Worm (Caenorhabditis elegans): ENCODE results near the gene C03B1.14.

C03B1.14 gene

ce11 chrX:6341513-6341912 lies 19.0 kb downstream of the C03B1.14 start, which contains the start of gene C03B1.7:
C03B1.7 (plus strand) TSS chrX:6341813.
- TF ChIP-seq tlf-1 (GFP tag; optimal IDR thresholded peaks at IDR 0.05), result no peak
- TF ChIP-seq F55B11.4 (tag; optimal IDR thresholded peaks at IDR 0.05; ENCODE audit: borderline replicate concordance, insufficient read depth), result no peak
- TF ChIP-seq attf-6 (GFP tag; IDR thresholded peaks at IDR 0.05), result no peak
- TF ChIP-seq Y79H2A.3 (GFP tag; conservative IDR thresholded peaks at IDR 0.05), result no peak
- no peak for TF ChIP-seq ztf-25 (GFP tag; IDR thresholded peaks at IDR 0.05)

ce11 chrX:6338446-6338845 lies 22.1 kb downstream of the C03B1.14 start:
- TF ChIP-seq Y56A3A.18 (GFP tag; IDR thresholded peaks at IDR 0.05) (no peak), ztf-22 (GFP tag; optimal IDR thresholded peaks at IDR 0.05) (peak; percentile 38), ceh-100 (GFP tag; IDR thresholded peaks at IDR 0.05) (no peak), hmg-1.2 (GFP tag; IDR thresholded peaks at IDR 0.05) (no peak), T07F8.4 (tag; optimal IDR thresholded peaks at IDR 0.05) (no peak), zfh-2 (GFP tag; conservative IDR thresholded peaks at IDR 0.05) (no peak), lin-40 (tag; optimal IDR thresholded peaks at IDR 0.05) (no peak), nhr-27 (tag; optimal IDR thresholded peaks at IDR 0.05) (no peak), let-607 (tag; optimal IDR thresholded peaks at IDR 0.05) (peak in 1 of 2 experiments; percentile 9), B0019.2 (GFP tag; conservative IDR thresholded peaks at IDR 0.05) (no peak), F55B11.4 (tag; optimal IDR thresholded peaks at IDR 0.05; ENCODE audit: borderline replicate concordance, insufficient read depth) (no peak), attf-6 (GFP tag; IDR thresholded peaks at IDR 0.05) (no peak), unc-130 (GFP tag; optimal IDR thresholded peaks at IDR 0.05) (no peak), ceh-40 (GFP tag; IDR thresholded peaks at IDR 0.05) (no peak), F57A8.1 (GFP tag; optimal IDR thresholded peaks at IDR 0.05) (no peak), ccch-3 (GFP tag; optimal IDR thresholded peaks at IDR 0.05) (no peak), F23B12.7 (tag; optimal IDR thresholded peaks at IDR 0.05; ENCODE audit: insufficient read depth) (no peak), Y53G8AR.9 (GFP tag; conservative IDR thresholded peaks at IDR 0.05) (no peak), nfyb-1 (GFP tag; IDR thresholded peaks at IDR 0.05) (peak; percentile 42; the same call in 1 of the 2 replicates), ceh-58 (GFP tag; IDR thresholded peaks at IDR 0.05) (no peak), C17E4.6 (GFP tag; IDR thresholded peaks at IDR 0.05) (no peak), tbx-9 (tag; optimal IDR thresholded peaks at IDR 0.05; ENCODE audit: borderline replicate concordance) (no peak), F39B2.1 (GFP tag; IDR thresholded peaks at IDR 0.05) (no peak), attf-5 (GFP tag; optimal IDR thresholded peaks at IDR 0.05) (no peak), F49E8.2 (tag; optimal IDR thresholded peaks at IDR 0.05; ENCODE audit: insufficient read depth) (no peak), mcd-1 (GFP tag; IDR thresholded peaks at IDR 0.05) (no peak), F10E7.11 (tag; optimal IDR thresholded peaks at IDR 0.05) (no peak), sptf-2 (GFP tag; optimal IDR thresholded peaks at IDR 0.05) (no peak), egl-18 (GFP tag; IDR thresholded peaks at IDR 0.05) (no peak), nhr-90 (tag; optimal IDR thresholded peaks at IDR 0.05) (peak; percentile 16), C06A6.2 (GFP tag; conservative IDR thresholded peaks at IDR 0.05) (no peak), dox-1 (GFP tag; IDR thresholded peaks at IDR 0.05) (no peak), pha-4 (tag; optimal IDR thresholded peaks at IDR 0.05) (peak; percentile 2), atf-7 (tag; optimal IDR thresholded peaks at IDR 0.05) (peak; percentile 3), ceh-27 (GFP tag; optimal IDR thresholded peaks at IDR 0.05) (no peak), fkh-3 (tag; optimal IDR thresholded peaks at IDR 0.05) (no peak), nhr-80 (tag; optimal IDR thresholded peaks at IDR 0.05) (peak; percentile 93)
